Fruit fly (Drosophila melanogaster): ENCODE measurements around the gene Lsd-2.
A peak's percentile ranks its signal among the peaks of the same experiment; 100 is the strongest.

The Lsd-2 gene

DNA sequence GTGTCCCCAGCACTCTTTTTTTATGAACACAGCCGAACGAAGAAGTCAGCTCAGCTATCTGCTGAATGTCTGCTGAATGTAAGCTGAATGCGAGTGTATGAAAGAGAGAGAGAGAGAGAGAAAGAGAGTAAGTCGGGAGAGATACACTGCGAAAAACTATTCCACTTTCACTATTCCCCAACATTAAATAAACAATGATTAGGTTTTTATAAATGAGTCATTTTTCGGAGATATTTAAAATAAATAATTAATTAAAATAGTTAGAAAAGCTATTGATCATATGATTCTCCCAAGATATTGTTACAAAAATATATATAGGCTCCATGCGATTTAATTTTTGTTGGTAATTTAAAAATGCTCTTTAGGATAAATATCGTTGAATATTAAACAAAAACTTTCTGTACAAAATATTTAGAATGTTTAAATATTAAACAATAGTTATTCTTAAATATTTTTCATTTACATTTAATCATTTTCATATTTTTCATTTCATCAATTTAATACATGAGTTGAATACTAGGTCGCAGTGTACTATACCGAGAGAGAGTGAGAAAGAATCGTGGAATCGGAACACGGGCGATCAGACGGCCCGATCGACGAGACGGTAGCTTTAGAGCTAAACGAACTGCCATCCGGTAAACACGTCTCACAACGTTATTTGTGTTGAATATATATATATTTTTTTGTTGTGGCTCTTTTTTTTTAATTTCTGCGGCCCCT is 52.0 kb downstream of the Lsd-2 start, which contains the start of gene be (continued):
- TF ChIP-seq knrl (GFP tag; IDR thresholded peaks at IDR 0.05; ENCODE audit: partially characterized antibody) (no peak), hth (optimal IDR thresholded peaks at IDR 0.05) (no peak), ftz-f1 (GFP tag; optimal IDR thresholded peaks at IDR 0.05) (no peak), repo (GFP tag; optimal IDR thresholded peaks at IDR 0.05) (no peak), gce (GFP tag; IDR thresholded peaks at IDR 0.05) (0 out of 3 replicates have a peak, but pooled peaks have one; percentile 15), CG3726 (GFP tag; IDR thresholded peaks at IDR 0.05) (no peak; the same call in 2 of the 3 replicates), CG9609 (GFP tag; optimal IDR thresholded peaks at IDR 0.05) (no peak), CG17359 (tag; optimal IDR thresholded peaks at IDR 0.05) (peak; percentile 27), CG12071 (GFP tag; optimal IDR thresholded peaks at IDR 0.05) (no peak), CG10654 (GFP tag; optimal IDR thresholded peaks at IDR 0.05) (peak; percentile 21), NfI (GFP tag; optimal IDR thresholded peaks at IDR 0.05) (peak; percentile 1), sr (GFP tag; IDR thresholded peaks at IDR 0.05) (no peak), disco-r (GFP tag; optimal IDR thresholded peaks at IDR 0.05) (no peak), Hsf (GFP tag; optimal IDR thresholded peaks at IDR 0.05) (no peak), Med (GFP tag) (peak; percentile 74), Mes4 (GFP tag; optimal IDR thresholded peaks at IDR 0.05) (no peak), HLH54F (GFP tag; optimal IDR thresholded peaks at IDR 0.05) (no peak), CG8924 (tag; optimal IDR thresholded peaks at IDR 0.05) (peak; percentile 89), pb (GFP tag; optimal IDR thresholded peaks at IDR 0.05) (no peak), Drgx (GFP tag; IDR thresholded peaks at IDR 0.05) (peak; percentile 38; the same call in 1 of the 2 replicates), mld (GFP tag; IDR thresholded peaks at IDR 0.05; ENCODE audit: partially characterized antibody) (no peak), gt (GFP tag; IDR thresholded peaks at IDR 0.05) (no peak), CG34376 (GFP tag; optimal IDR thresholded peaks at IDR 0.05) (no peak), emc (GFP tag; optimal IDR thresholded peaks at IDR 0.05) (no peak), stc (GFP tag; IDR thresholded peaks at IDR 0.05) (no peak; the same call in 1 of the 2 replicates), Hey (tag; optimal IDR thresholded peaks at IDR 0.05) (no peak), scrt (GFP tag; optimal IDR thresholded peaks at IDR 0.05) (no peak), CG2199 (GFP tag; IDR thresholded peaks at IDR 0.05) (no peak), CG4820 (GFP tag; optimal IDR thresholded peaks at IDR 0.05) (no peak), H15 (GFP tag; IDR thresholded peaks at IDR 0.05) (no peak), Asciz (GFP tag; optimal IDR thresholded peaks at IDR 0.05) (peak; percentile 28), vvl (GFP tag; IDR thresholded peaks at IDR 0.05) (peak; percentile 56), fd102C (GFP tag; optimal IDR thresholded peaks at IDR 0.05) (no peak), nmo (GFP tag; optimal IDR thresholded peaks at IDR 0.05) (peak; percentile 90), Mrtf (GFP tag; IDR thresholded peaks at IDR 0.05) (0 out of 3 replicates have a peak, but pooled peaks have one; percentile 26), CG13287 (GFP tag; IDR thresholded peaks at IDR 0.05; ENCODE audit: partially characterized antibody) (peak; percentile 10; the same call in 1 of the 2 replicates), CG11247 (GFP tag; IDR thresholded peaks at IDR 0.05) (no peak; the same call in 1 of the 2 replicates), Myb (GFP tag; optimal IDR thresholded peaks at IDR 0.05) (no peak), CG17568 (GFP tag; optimal IDR thresholded peaks at IDR 0.05) (no peak), sc (optimal IDR thresholded peaks at IDR 0.05) (no peak), sc (GFP tag; optimal IDR thresholded peaks at IDR 0.05) (peak; percentile 10), sens-2 (GFP tag; IDR thresholded peaks at IDR 0.05) (no peak), maf-S (GFP tag; optimal IDR thresholded peaks at IDR 0.05) (no peak), zfh1 (GFP tag; IDR thresholded peaks at IDR 0.05) (peak; percentile 6; the same call in 1 of the 3 replicates), sisA (GFP tag; IDR thresholded peaks at IDR 0.05) (peak; percentile 49; the same call in 1 of the 2 replicates), CG7786 (GFP tag; optimal IDR thresholded peaks at IDR 0.05) (no peak), cad (GFP tag; optimal IDR thresholded peaks at IDR 0.05) (no peak), CG17186 (GFP tag; optimal IDR thresholded peaks at IDR 0.05) (no peak), CG16779 (GFP tag; IDR thresholded peaks at IDR 0.05) (no peak), mam (GFP tag; optimal IDR thresholded peaks at IDR 0.05) (no peak), bbx (GFP tag; IDR thresholded peaks at IDR 0.05; ENCODE audit: partially characterized antibody) (no peak)
